Worm (Caenorhabditis elegans) whole organism, L3 larva: ENCODE data around the gene C17C3.6.
"Not testable (repeated sequence)": the region's sequence is repeated elsewhere in the genome, so short reads cannot be mapped to it uniquely, and the experiment has no call there.

Source experiments
- ZK546.5 ChIP-seq: sonication (generic microtip); optimal IDR thresholded peaks from 2 replicates; lab custom pipeline; 2017; ENCODE audit warnings: missing biosample characterization, missing genetic modification characterization
- aly-2 ChIP-seq: fragments of 150-350 bp; optimal IDR thresholded peaks from 2 replicates; lab custom pipeline; 2014; ENCODE audit warnings: missing biosample characterization, missing genetic modification characterization
- ama-1 ChIP-seq: fragments of 150-350 bp; optimal IDR thresholded peaks from 2 replicates; lab custom pipeline; 2018
- ceh-28 ChIP-seq: fragments of 150-350 bp; optimal IDR thresholded peaks from 2 replicates; lab custom pipeline; 2014; ENCODE audit warnings: missing biosample characterization, missing genetic modification reagents, missing genetic modification characterization
- ceh-82 ChIP-seq: fragments of 150-350 bp; optimal IDR thresholded peaks from 2 replicates; lab custom pipeline; 2014; ENCODE audit warnings: missing biosample characterization, missing genetic modification characterization
- ceh-9 ChIP-seq: sonication (generic microtip); optimal IDR thresholded peaks from 2 replicates; lab custom pipeline; 2018; ENCODE audit warnings: missing biosample characterization, missing genetic modification characterization
- egl-5 ChIP-seq: fragments of 150-350 bp; optimal IDR thresholded peaks from 2 replicates; lab custom pipeline; 2017; ENCODE audit warnings: missing biosample characterization, missing genetic modification reagents, missing genetic modification characterization, inconsistent platforms
- elt-1 ChIP-seq: fragments of 150-350 bp; optimal IDR thresholded peaks from 2 replicates; lab custom pipeline; 2014; ENCODE audit warnings: missing biosample characterization, missing genetic modification characterization
- elt-2 ChIP-seq: sonication (generic microtip); optimal IDR thresholded peaks from 2 replicates; lab custom pipeline; 2016; ENCODE audit warnings: missing genetic modification reagents, mild to moderate bottlenecking, missing genetic modification characterization, missing compliant biosample characterization
- elt-3 ChIP-seq, 3 experiments: fragments of 150-350 bp in 1 of 3; sonication (generic microtip) in 2 of 3; optimal IDR thresholded peaks; 2 replicates in 2 of 3; 4 replicates in 1 of 3; lab custom pipeline; 2014 to 2017; ENCODE audit warnings: missing biosample characterization in 3 of 3, missing genetic modification characterization in 3 of 3
- fkh-10 ChIP-seq: sonication (generic microtip); optimal IDR thresholded peaks from 2 replicates; lab custom pipeline; 2017; ENCODE audit warnings: missing biosample characterization, missing genetic modification reagents, missing genetic modification characterization
- fkh-2 ChIP-seq: fragments of 150-350 bp; optimal IDR thresholded peaks from 2 replicates; lab custom pipeline; 2014; ENCODE audit warnings: missing biosample characterization, missing genetic modification reagents, missing genetic modification characterization
- fos-1 ChIP-seq: fragments of 150-350 bp; optimal IDR thresholded peaks from 2 replicates; lab custom pipeline; 2014; ENCODE audit warnings: missing biosample characterization, missing genetic modification characterization
- hmg-11 ChIP-seq: sonication (generic microtip); optimal IDR thresholded peaks from 2 replicates; lab custom pipeline; 2016; ENCODE audit warnings: missing genetic modification characterization, missing compliant biosample characterization
- jun-1 ChIP-seq: fragments of 150-350 bp; optimal IDR thresholded peaks from 2 replicates; lab custom pipeline; 2014; ENCODE audit warnings: missing biosample characterization, missing genetic modification reagents, missing genetic modification characterization
- lin-15B ChIP-seq: fragments of 150-350 bp; optimal IDR thresholded peaks from 2 replicates; lab custom pipeline; 2014; ENCODE audit warnings: missing biosample characterization, missing genetic modification characterization
- lin-39 ChIP-seq: fragments of 150-350 bp; optimal IDR thresholded peaks from 2 replicates; lab custom pipeline; 2018; ENCODE audit warnings: missing biosample characterization, missing genetic modification reagents, missing genetic modification characterization
- mdl-1 ChIP-seq: fragments of 150-350 bp; optimal IDR thresholded peaks from 2 replicates; lab custom pipeline; 2014; ENCODE audit warnings: missing biosample characterization, missing genetic modification characterization
- mml-1 ChIP-seq: fragments of 150-350 bp; sonication (generic microtip); optimal IDR thresholded peaks from 3 replicates; lab custom pipeline; 2014; ENCODE audit warnings: missing biosample characterization, missing genetic modification characterization
- nhr-12 ChIP-seq: fragments of 150-350 bp; optimal IDR thresholded peaks from 2 replicates; lab custom pipeline; 2014; ENCODE audit warnings: missing biosample characterization, missing genetic modification characterization
- nhr-237 ChIP-seq: fragments of 150-350 bp; optimal IDR thresholded peaks from 2 replicates; lab custom pipeline; 2014; ENCODE audit warnings: missing biosample characterization, missing genetic modification characterization
- nhr-25 ChIP-seq: sonication (generic microtip); optimal IDR thresholded peaks from 2 replicates; lab custom pipeline; 2017; ENCODE audit warnings: missing biosample characterization, missing genetic modification characterization
- nhr-28 ChIP-seq: fragments of 150-350 bp; optimal IDR thresholded peaks from 2 replicates; lab custom pipeline; 2014; ENCODE audit warnings: missing biosample characterization, missing genetic modification characterization
- nhr-43 ChIP-seq: sonication (generic microtip); optimal IDR thresholded peaks from 2 replicates; lab custom pipeline; 2016; ENCODE audit warnings: mild to moderate bottlenecking, missing genetic modification characterization, missing compliant biosample characterization; ENCODE audit not compliant: poor library complexity, severe bottlenecking
- nhr-67 ChIP-seq: fragments of 150-350 bp; optimal IDR thresholded peaks from 2 replicates; lab custom pipeline; 2014; ENCODE audit warnings: missing biosample characterization, missing genetic modification characterization
- nhr-77 ChIP-seq: fragments of 150-350 bp; optimal IDR thresholded peaks from 2 replicates; lab custom pipeline; 2014; ENCODE audit warnings: missing biosample characterization, missing genetic modification characterization
- pqm-1 ChIP-seq: fragments of 150-350 bp; optimal IDR thresholded peaks from 2 replicates; lab custom pipeline; 2017; ENCODE audit warnings: missing biosample characterization, missing genetic modification characterization, inconsistent platforms
- sea-2 ChIP-seq: fragments of 150-350 bp; sonication (generic microtip); optimal IDR thresholded peaks from 4 replicates; lab custom pipeline; 2014; ENCODE audit warnings: missing biosample characterization, missing genetic modification reagents, missing genetic modification characterization
- skn-1 ChIP-seq: fragments of 150-350 bp; optimal IDR thresholded peaks from 2 replicates; lab custom pipeline; 2014; ENCODE audit warnings: missing biosample characterization, missing genetic modification characterization
- snpc-4 ChIP-seq: fragments of 150-350 bp; optimal IDR thresholded peaks from 2 replicates; lab custom pipeline; 2014; ENCODE audit warnings: missing biosample characterization, missing genetic modification characterization
- tbx-2 ChIP-seq: sonication (generic microtip); optimal IDR thresholded peaks from 2 replicates; lab custom pipeline; 2016; ENCODE audit warnings: mild to moderate bottlenecking, missing genetic modification characterization, missing compliant biosample characterization
- unc-62 ChIP-seq: fragments of 150-350 bp; sonication (generic microtip); optimal IDR thresholded peaks from 4 replicates; lab custom pipeline; 2014; ENCODE audit warnings: missing biosample characterization, missing genetic modification reagents, missing genetic modification characterization
- zag-1 ChIP-seq: fragments of 150-350 bp; optimal IDR thresholded peaks from 2 replicates; lab custom pipeline; 2014; ENCODE audit warnings: missing biosample characterization, missing genetic modification characterization
- ztf-11 ChIP-seq: fragments of 150-350 bp; optimal IDR thresholded peaks from 2 replicates; lab custom pipeline; 2014; ENCODE audit warnings: missing biosample characterization, missing genetic modification characterization
- ztf-4 ChIP-seq: fragments of 150-350 bp; optimal IDR thresholded peaks from 2 replicates; lab custom pipeline; 2014; ENCODE audit warnings: missing biosample characterization, missing genetic modification characterization

Gene C17C3.6

DNA sequence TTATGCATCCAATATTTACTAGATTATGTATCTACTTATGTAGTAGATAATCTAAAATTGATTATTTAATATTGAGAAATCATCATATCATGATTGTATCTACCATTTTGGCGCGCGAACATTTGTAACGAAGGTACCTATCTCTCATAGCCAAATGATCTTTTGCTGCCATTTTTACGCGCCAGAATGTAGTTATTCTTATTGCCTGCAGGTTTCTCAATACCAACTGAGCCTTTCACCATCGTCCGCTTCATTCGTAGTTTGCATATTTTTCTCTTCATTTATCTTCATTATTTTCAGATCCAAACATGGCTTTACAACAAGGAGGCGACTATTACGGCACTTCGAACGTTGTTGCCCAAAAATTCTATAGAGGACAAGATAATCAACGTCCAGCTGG, 22.0 kb upstream of the C17C3.6 start, which contains the start of gene ZK177.1:
Gene ZK177.1, plus strand, starts transcription at position 301 of the 400 bp plus-strand sequence.
- TF ChIP-seq elt-3 (tag; optimal IDR thresholded peaks at IDR 0.05; lab: Kevin White, UChicago) = no peak
- no peak for TF ChIP-seq ama-1
- no peak for TF ChIP-seq snpc-4 (tag; lab: Kevin White, UChicago)
- no peak for TF ChIP-seq nhr-67
- TF ChIP-seq ztf-11 (tag; lab: Kevin White, UChicago) = no peak

DNA sequence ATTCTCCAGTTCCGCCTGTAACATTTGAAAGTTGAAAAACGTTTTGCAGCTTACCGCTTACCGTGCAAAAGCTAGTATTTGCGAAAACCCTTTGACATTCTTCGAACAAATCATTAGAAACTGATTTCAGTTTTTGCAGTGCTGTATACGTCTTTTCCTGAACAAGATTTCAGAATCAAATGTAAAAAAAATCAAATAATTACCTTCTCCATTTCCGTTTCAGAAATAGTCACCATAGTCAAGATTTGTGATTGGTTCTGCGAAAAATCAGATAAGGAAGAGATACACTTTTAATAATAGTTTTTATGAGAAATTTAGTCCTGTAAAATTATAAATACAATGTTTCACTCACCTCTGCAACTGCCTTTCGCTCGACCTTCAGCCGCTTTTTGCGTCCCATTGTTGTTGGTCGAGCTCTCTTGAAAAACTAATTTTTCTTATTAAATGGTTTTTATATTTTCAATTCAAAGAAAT, 18.0 kb upstream of the C17C3.6 start, which contains the start of gene C17C3.9:
Gene C17C3.9, minus strand, starts transcription at position 424 of the 474 bp plus-strand sequence.
- TF ChIP-seq zag-1 (tag; lab: Kevin White, UChicago) (no peak), nhr-12 (tag; lab: Kevin White, UChicago) (no peak), nhr-25 (tag; lab: Kevin White, UChicago) (no peak), mml-1 (tag; lab: Kevin White, UChicago) (no peak), ama-1 (no peak), nhr-67 (no peak), ceh-82 (tag; lab: Kevin White, UChicago) (no peak), ceh-28 (tag; lab: Kevin White, UChicago) (no peak), egl-5 (tag; lab: Kevin White, UChicago) (no peak), tbx-2 (tag; lab: Kevin White, UChicago) (no peak), fkh-10 (no peak), lin-15B (tag; lab: Kevin White, UChicago) (no peak)

DNA sequence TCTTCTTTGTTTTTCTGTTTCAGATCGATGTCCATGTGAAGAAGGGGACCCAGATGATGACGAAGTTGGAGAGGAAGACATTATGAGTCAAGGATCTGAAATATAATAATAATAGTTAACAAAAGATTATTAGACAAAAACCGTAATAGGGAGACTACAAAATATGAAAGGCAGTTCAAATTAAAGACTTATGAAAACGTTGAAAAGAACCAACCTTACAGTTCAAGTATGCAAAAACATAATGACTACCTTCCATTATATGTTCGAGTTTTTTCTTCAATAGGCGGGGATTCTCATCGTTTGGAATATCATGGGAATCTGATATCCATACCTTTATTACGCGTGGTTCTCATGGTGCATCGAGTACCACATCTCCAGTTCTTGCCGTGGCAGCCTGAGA, 16.2 kb upstream of the C17C3.6 start, which contains the start of gene hlh-26:
Gene hlh-26, minus strand, starts transcription at position 101 of the 400 bp plus-strand sequence.
- no peak for TF ChIP-seq elt-2 (tag; lab: Kevin White, UChicago)
- TF ChIP-seq nhr-28 (tag; lab: Kevin White, UChicago) = no peak
- no peak for TF ChIP-seq ztf-11 (tag; lab: Kevin White, UChicago)
- TF ChIP-seq nhr-43 = no peak
- TF ChIP-seq lin-39 = no peak
- TF ChIP-seq snpc-4 (tag; lab: Kevin White, UChicago) = no peak
- TF ChIP-seq mdl-1 = no peak
- TF ChIP-seq unc-62 (GFP tag; lab: Kevin White, UChicago) = no peak
- TF ChIP-seq hmg-11 = no peak
- TF ChIP-seq lin-15B (tag; lab: Kevin White, UChicago) = no peak
- TF ChIP-seq fos-1 (tag; lab: Kevin White, UChicago) = no peak
- no peak for TF ChIP-seq pqm-1 (tag; lab: Kevin White, UChicago)
- no peak for TF ChIP-seq ZK546.5 (tag; lab: Kevin White, UChicago)
- no peak for TF ChIP-seq ztf-4 (tag; lab: Kevin White, UChicago)
- TF ChIP-seq elt-1 (tag; lab: Kevin White, UChicago) = no peak
- no peak for TF ChIP-seq nhr-237 (tag; lab: Kevin White, UChicago)
- TF ChIP-seq tbx-2 (tag; lab: Kevin White, UChicago) = no peak

DNA sequence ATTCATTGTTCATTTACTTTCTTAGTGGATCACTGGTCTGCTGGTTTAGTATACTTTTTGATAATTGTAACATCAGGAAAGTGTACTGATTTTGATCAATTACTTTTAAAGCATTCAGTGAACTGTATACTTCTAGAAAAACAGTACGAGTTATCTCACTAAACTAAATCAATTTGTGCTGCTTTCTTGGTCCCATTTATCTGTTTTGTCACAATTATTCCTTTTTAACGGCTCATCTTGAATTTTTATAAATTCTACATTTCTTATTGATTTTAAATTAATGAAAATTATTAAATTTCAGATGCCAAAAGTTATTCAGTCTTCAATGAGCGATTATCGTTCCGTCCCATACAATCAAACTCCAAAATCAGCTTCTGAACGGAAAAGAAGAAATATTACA, 14.9 kb upstream of the C17C3.6 start, which contains the start of gene hlh-25:
Gene hlh-25, plus strand, starts transcription at position 301 of the 400 bp plus-strand sequence.
- TF ChIP-seq snpc-4 (tag; lab: Kevin White, UChicago); ceh-9 (tag; lab: Kevin White, UChicago); elt-3 (tag; optimal IDR thresholded peaks at IDR 0.05; lab: Kevin White, UChicago): not testable (repeated sequence)
- TF ChIP-seq, all 47 proteins: peak for 0; not testable (repeated sequence) for 47

DNA sequence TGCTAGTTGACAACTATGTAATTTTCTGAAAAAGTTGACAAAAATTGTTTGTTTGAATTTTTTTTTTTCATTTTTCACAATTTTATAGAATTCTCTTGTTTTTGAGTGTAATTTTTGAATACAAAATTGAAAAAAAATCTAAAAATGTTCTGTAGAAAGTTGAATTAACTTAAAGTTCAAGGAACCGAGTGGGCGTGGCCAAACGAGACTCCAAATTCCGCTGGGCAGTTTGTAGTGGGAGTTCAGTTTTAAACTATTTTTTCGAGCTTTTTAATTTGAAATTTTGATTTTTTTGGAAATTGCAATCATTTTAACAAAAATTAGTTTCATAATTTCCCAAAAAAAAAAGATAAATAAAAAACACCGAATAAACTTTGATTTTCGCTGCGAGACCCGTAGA, 12.8 kb upstream of the C17C3.6 start:
- no peak for TF ChIP-seq ZK546.5 (tag; lab: Kevin White, UChicago)
- TF ChIP-seq tbx-2 (tag; lab: Kevin White, UChicago) = no peak
- no peak for TF ChIP-seq skn-1
- no peak for TF ChIP-seq elt-1 (tag; lab: Kevin White, UChicago)
- TF ChIP-seq ceh-28 (tag; lab: Kevin White, UChicago) = no peak
- TF ChIP-seq jun-1 (tag; lab: Kevin White, UChicago) = no peak
- no peak for TF ChIP-seq nhr-77
- TF ChIP-seq ceh-9 (tag; lab: Kevin White, UChicago) = no peak
- TF ChIP-seq sea-2 (GFP tag; lab: Kevin White, UChicago) = no peak
- no peak for TF ChIP-seq fos-1 (tag; lab: Kevin White, UChicago)
- TF ChIP-seq ztf-11 (tag; lab: Kevin White, UChicago) = no peak
- TF ChIP-seq ama-1 = no peak
- no peak for TF ChIP-seq nhr-25 (tag; lab: Kevin White, UChicago)
- TF ChIP-seq nhr-28 (tag; lab: Kevin White, UChicago) = no peak
- TF ChIP-seq fkh-10 = no peak
- no peak for TF ChIP-seq fkh-2 (tag; lab: Kevin White, UChicago)
- no peak for TF ChIP-seq aly-2
- TF ChIP-seq nhr-67 = no peak
- no peak for TF ChIP-seq egl-5 (tag; lab: Kevin White, UChicago)
